Worm (Caenorhabditis elegans): ENCODE data around the gene mlt-8.

- TF ChIP-seq him-1 (tag; optimal IDR thresholded peaks at IDR 0.05): no peak
- no peak for TF ChIP-seq dao-5 (tag; optimal IDR thresholded peaks at IDR 0.05)
Measured at ce11 chrII:587533-587932, 15.6 kb upstream of the mlt-8 start, which contains the start of gene fbxb-34.

Data from whole organism, L4/young adult.